ENCODE assay signal across 3 fruit fly cellular contexts in genomic region chrX:10929613-10930012, dm6.
TF ChIP-seq lines count a peak whose summit lies in the region.

No protein-coding gene starts in this region.

- TF ChIP-seq CTCF in whole organism, embryonic (GFP tag; optimal IDR thresholded peaks at IDR 0.05; lab: Kevin White, UChicago): no peak

TF ChIP-seq in whole organism, adult, 20 proteins besides CTCF, POLR2A, EP300 and RAD21:
- TF ChIP-seq bab1 (GFP tag; optimal IDR thresholded peaks at IDR 0.05; lab: Kevin White, UChicago) (no peak), CG14711 (tag; optimal IDR thresholded peaks at IDR 0.05; lab: Kevin White, UChicago) (peak; percentile 38)

TF ChIP-seq in whole organism, embryonic, 481 proteins besides CTCF, POLR2A, EP300 and RAD21 (continues in another document):
- TF ChIP-seq HLH3B (GFP tag; IDR thresholded peaks at IDR 0.05; lab: Robert Waterston, UW) (no peak), zen2 (GFP tag; IDR thresholded peaks at IDR 0.05; lab: Robert Waterston, UW; ENCODE audit: partially characterized antibody) (peak; percentile 69), CG17912 (GFP tag; optimal IDR thresholded peaks at IDR 0.05; lab: Kevin White, UChicago) (no peak), CoRest (tag; optimal IDR thresholded peaks at IDR 0.05; lab: Kevin White, UChicago) (no peak), toy (GFP tag; IDR thresholded peaks at IDR 0.05; lab: Robert Waterston, UW) (no peak), Ptx1 (GFP tag; IDR thresholded peaks at IDR 0.05; lab: Robert Waterston, UW) (no peak), CG6791 (GFP tag; IDR thresholded peaks at IDR 0.05; lab: Robert Waterston, UW; ENCODE audit: partially characterized antibody) (peak; percentile 78), HLH4C (GFP tag; IDR thresholded peaks at IDR 0.05; lab: Robert Waterston, UW; ENCODE audit: partially characterized antibody) (peak; percentile 44; the same call in 1 of the 3 replicates), unc-4 (GFP tag; IDR thresholded peaks at IDR 0.05; lab: Robert Waterston, UW; ENCODE audit: partially characterized antibody) (peak; percentile 61), chinmo (GFP tag; IDR thresholded peaks at IDR 0.05; lab: Robert Waterston, UW; ENCODE audit: partially characterized antibody) (peak; percentile 51; the same call in 1 of the 4 replicates), Sry-δ (GFP tag; optimal IDR thresholded peaks at IDR 0.05; lab: Kevin White, UChicago) (peak; percentile 21), tap (tag; optimal IDR thresholded peaks at IDR 0.05; lab: Kevin White, UChicago) (no peak), vnd (GFP tag; IDR thresholded peaks at IDR 0.05; lab: Robert Waterston, UW; ENCODE audit: partially characterized antibody) (peak; percentile 49; the same call in 2 of the 3 replicates), sna (GFP tag; IDR thresholded peaks at IDR 0.05; lab: Robert Waterston, UW; ENCODE audit: partially characterized antibody) (0 out of 2 replicates have a peak, but pooled peaks have one; percentile 54), Neu2 (GFP tag; optimal IDR thresholded peaks at IDR 0.05; lab: Kevin White, UChicago; ENCODE audit: borderline replicate concordance) (no peak), scrt (GFP tag; optimal IDR thresholded peaks at IDR 0.05; lab: Kevin White, UChicago) (no peak), Dref (GFP tag; IDR thresholded peaks at IDR 0.05; lab: Robert Waterston, UW) (peak; percentile 65), CG18011 (GFP tag; optimal IDR thresholded peaks at IDR 0.05; lab: Kevin White, UChicago) (peak; percentile 95), Rx (GFP tag; IDR thresholded peaks at IDR 0.05; lab: Robert Waterston, UW) (no peak), BEAF-32 (GFP tag; optimal IDR thresholded peaks at IDR 0.05; lab: Kevin White, UChicago) (peak; percentile 61), CG8388 (GFP tag; optimal IDR thresholded peaks at IDR 0.05; lab: Kevin White, UChicago) (no peak), Doc3 (GFP tag; IDR thresholded peaks at IDR 0.05; lab: Robert Waterston, UW; ENCODE audit: partially characterized antibody) (peak; percentile 44; the same call in 2 of the 3 replicates), CG7963 (GFP tag; IDR thresholded peaks at IDR 0.05; lab: Robert Waterston, UW; ENCODE audit: partially characterized antibody) (peak; percentile 58; the same call in 1 of the 3 replicates), Scr (GFP tag; IDR thresholded peaks at IDR 0.05; lab: Robert Waterston, UW; ENCODE audit: partially characterized antibody) (peak; percentile 54), mld (GFP tag; IDR thresholded peaks at IDR 0.05; lab: Robert Waterston, UW; ENCODE audit: partially characterized antibody) (0 out of 3 replicates have a peak, but pooled peaks have one; percentile 22), otp (GFP tag; IDR thresholded peaks at IDR 0.05; lab: Robert Waterston, UW) (no peak), pzg (GFP tag; optimal IDR thresholded peaks at IDR 0.05; lab: Kevin White, UChicago) (peak; percentile 31), Dll (GFP tag; IDR thresholded peaks at IDR 0.05; lab: Robert Waterston, UW; ENCODE audit: partially characterized antibody) (peak; percentile 54; the same call in 2 of the 4 replicates), gfzf (GFP tag; optimal IDR thresholded peaks at IDR 0.05; lab: Kevin White, UChicago) (peak; percentile 65), CG8290 (GFP tag; optimal IDR thresholded peaks at IDR 0.05; lab: Kevin White, UChicago) (peak; percentile 41), CG8290 (tag; optimal IDR thresholded peaks at IDR 0.05; lab: Kevin White, UChicago) (no peak), CG2116 (GFP tag; optimal IDR thresholded peaks at IDR 0.05; lab: Kevin White, UChicago) (peak; percentile 18), Opbp (GFP tag; IDR thresholded peaks at IDR 0.05; lab: Robert Waterston, UW; ENCODE audit: partially characterized antibody) (peak; percentile 62; the same call in 2 of the 3 replicates), CG16813 (GFP tag; IDR thresholded peaks at IDR 0.05; lab: Robert Waterston, UW; ENCODE audit: partially characterized antibody) (peak; percentile 68), crp (GFP tag; optimal IDR thresholded peaks at IDR 0.05; lab: Kevin White, UChicago) (peak in 1 of 2 experiments; percentile 1), amos (GFP tag; IDR thresholded peaks at IDR 0.05; lab: Robert Waterston, UW; ENCODE audit: partially characterized antibody) (peak; percentile 59), pho (GFP tag; optimal IDR thresholded peaks at IDR 0.05; lab: Kevin White, UChicago) (no peak), stwl (tag; optimal IDR thresholded peaks at IDR 0.05; lab: Kevin White, UChicago) (peak; percentile 100)

TF ChIP-seq in whole organism, prepupa, 60 proteins besides CTCF, POLR2A, EP300 and RAD21:
- TF ChIP-seq CG6854 (GFP tag; optimal IDR thresholded peaks at IDR 0.05; lab: Kevin White, UChicago) (no peak), CG10669 (GFP tag; optimal IDR thresholded peaks at IDR 0.05; lab: Kevin White, UChicago) (no peak), Sox102F (GFP tag; optimal IDR thresholded peaks at IDR 0.05; lab: Kevin White, UChicago) (no peak), CG7368 (GFP tag; optimal IDR thresholded peaks at IDR 0.05; lab: Kevin White, UChicago) (no peak), Eip78C (GFP tag; lab: Kevin White, UChicago) (peak; percentile 11), Hr38 (GFP tag; optimal IDR thresholded peaks at IDR 0.05; lab: Kevin White, UChicago) (no peak), OdsH (GFP tag; optimal IDR thresholded peaks at IDR 0.05; lab: Kevin White, UChicago) (no peak), Sox14 (GFP tag; optimal IDR thresholded peaks at IDR 0.05; lab: Kevin White, UChicago) (no peak)
